Worm (Caenorhabditis elegans): ENCODE results near the gene W06G6.15.

DNA sequence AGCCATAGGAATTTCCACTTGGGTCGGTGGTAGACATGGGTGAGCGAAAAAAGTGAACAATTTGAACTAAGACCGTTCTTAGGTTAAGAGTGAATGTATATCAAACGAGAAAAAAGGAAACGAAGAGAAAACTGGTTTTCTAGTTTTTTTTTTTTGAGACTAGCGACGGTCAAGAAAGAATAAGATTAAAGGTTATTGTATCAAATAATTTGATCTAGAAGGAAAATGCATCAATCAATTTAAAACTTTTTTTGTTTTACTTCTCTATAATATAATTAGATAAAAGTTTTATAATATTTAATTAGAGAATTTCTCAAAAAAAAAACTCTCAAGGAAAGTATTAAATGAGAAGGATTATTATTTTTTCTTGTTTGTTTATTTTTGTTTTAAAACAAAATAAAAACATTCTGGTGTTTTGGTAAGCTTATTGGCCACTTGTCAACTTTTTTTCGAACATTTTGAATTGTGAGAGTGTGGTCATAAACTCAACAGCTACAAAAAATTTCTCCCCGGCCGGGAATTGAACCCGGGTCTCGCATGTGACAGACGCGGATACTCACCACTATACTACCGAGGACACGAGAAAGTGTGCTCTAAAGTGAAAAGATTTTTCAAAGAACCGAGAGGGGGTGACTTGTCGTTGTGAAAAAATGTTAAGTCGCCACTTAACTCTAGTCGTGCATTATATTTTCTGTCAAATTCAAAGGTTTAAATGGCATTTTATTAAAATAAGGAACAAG lies 9.0 kb upstream of the W06G6.15 start, which contains the start of gene W06G6.17:
- TF ChIP-seq lir-3 (tag; optimal IDR thresholded peaks at IDR 0.05) (no peak), nhr-10 (tag; optimal IDR thresholded peaks at IDR 0.05) (no peak), lin-39 (tag; optimal IDR thresholded peaks at IDR 0.05) (no peak), sdz-12 (GFP tag; optimal IDR thresholded peaks at IDR 0.05) (no peak), ces-1 (GFP tag; optimal IDR thresholded peaks at IDR 0.05) (no peak), pqm-1 (tag; optimal IDR thresholded peaks at IDR 0.05) (no peak)

All from whole organism, L4 larva.